Worm (Caenorhabditis elegans) whole organism, young adult: ENCODE results near the gene ttr-41.

Experiments used
- F37B4.10 ChIP-seq: fragments of 200-800 bp; sonication (Bioruptor generic); IDR thresholded peaks from 2 replicates; pipeline ENCODE4 v1.3.6; 2022; ENCODE audit warnings: missing genetic modification characterization, missing compliant biosample characterization
- attf-5 ChIP-seq: fragments of 200-800 bp; sonication (Bioruptor generic); optimal IDR thresholded peaks from 2 replicates; lab custom pipeline; 2018; ENCODE audit warnings: mild to moderate bottlenecking, missing genetic modification characterization, missing compliant biosample characterization
- ceh-100 ChIP-seq: fragments of 200-800 bp; sonication (Bioruptor generic); IDR thresholded peaks from 2 replicates; pipeline ENCODE4 v1.3.6; 2022; ENCODE audit warnings: missing genetic modification reagents, missing genetic modification characterization, missing compliant biosample characterization
- dpl-1 ChIP-seq: fragments of 150-350 bp; optimal IDR thresholded peaks from 2 replicates; lab custom pipeline; 2014; ENCODE audit warnings: missing biosample characterization, missing genetic modification reagents, missing genetic modification characterization
- egrh-3 ChIP-seq: fragments of 200-800 bp; sonication (Bioruptor generic); IDR thresholded peaks from 2 replicates; pipeline ENCODE4 v1.3.6; 2022; ENCODE audit warnings: missing genetic modification reagents, missing genetic modification characterization, missing compliant biosample characterization
- ets-4 ChIP-seq: fragments of 200-800 bp; sonication (Bioruptor generic); optimal IDR thresholded peaks from 2 replicates; lab custom pipeline; 2018; ENCODE audit warnings: mild to moderate bottlenecking, missing genetic modification characterization, missing compliant biosample characterization
- rpc-1 ChIP-seq, 2 experiments: fragments of 150-350 bp in 1 of 2; sonication (generic microtip) in 1 of 2; optimal IDR thresholded peaks; 2 replicates each; lab custom pipeline; 2014 to 2018; ENCODE audit warnings: missing biosample characterization in 1 of 2, missing genetic modification characterization in 1 of 2, missing genetic modification reagents in 1 of 2, missing genotype in 1 of 2
- unc-130 ChIP-seq: sonication (generic microtip); optimal IDR thresholded peaks from 2 replicates; lab custom pipeline; 2016; ENCODE audit warnings: missing genetic modification reagents, missing genetic modification characterization, missing compliant biosample characterization
- zim-3 ChIP-seq: sonication (generic microtip); optimal IDR thresholded peaks from 2 replicates; lab custom pipeline; 2017; ENCODE audit warnings: mild to moderate bottlenecking, missing genetic modification characterization, moderate library complexity, missing compliant biosample characterization

DNA sequence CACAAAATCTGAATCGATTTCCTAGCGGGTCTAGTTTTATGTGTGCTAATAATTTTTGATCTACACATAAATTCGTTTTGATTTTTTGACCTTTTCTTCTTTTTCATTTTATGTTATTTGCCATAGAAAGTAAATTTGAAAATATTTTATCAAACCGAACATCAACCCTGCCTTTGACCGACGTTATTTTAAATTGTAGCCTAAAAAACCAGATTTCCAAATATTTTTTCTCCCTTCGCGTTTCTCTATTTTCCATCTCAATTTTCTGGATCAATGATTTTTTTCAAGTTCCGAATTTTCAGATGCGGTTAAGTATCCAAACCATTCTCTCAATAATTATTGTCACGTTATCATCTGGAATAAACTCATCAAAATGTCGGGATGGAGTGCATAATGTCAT is 49.8 kb downstream of the ttr-41 start, which contains the start of gene T05A7.1:
- TF ChIP-seq F37B4.10 (GFP tag; lab: Robert Waterston, UW) (no peak), ceh-100 (GFP tag; lab: Robert Waterston, UW) (no peak), rpc-1 (optimal IDR thresholded peaks at IDR 0.05; lab: Kevin White, UChicago) (no peak), rpc-1 (tag; optimal IDR thresholded peaks at IDR 0.05; lab: Kevin White, UChicago) (no peak), dpl-1 (GFP tag; lab: Kevin White, UChicago) (no peak), attf-5 (GFP tag; lab: Kevin White, UChicago) (no peak), zim-3 (tag; lab: Kevin White, UChicago) (no peak), unc-130 (GFP tag; lab: Kevin White, UChicago) (no peak), egrh-3 (GFP tag; lab: Robert Waterston, UW) (no peak), ets-4 (no peak)
